Fruit fly (Drosophila melanogaster): Measurements from ENCODE around the gene Eip74EF.

DNA sequence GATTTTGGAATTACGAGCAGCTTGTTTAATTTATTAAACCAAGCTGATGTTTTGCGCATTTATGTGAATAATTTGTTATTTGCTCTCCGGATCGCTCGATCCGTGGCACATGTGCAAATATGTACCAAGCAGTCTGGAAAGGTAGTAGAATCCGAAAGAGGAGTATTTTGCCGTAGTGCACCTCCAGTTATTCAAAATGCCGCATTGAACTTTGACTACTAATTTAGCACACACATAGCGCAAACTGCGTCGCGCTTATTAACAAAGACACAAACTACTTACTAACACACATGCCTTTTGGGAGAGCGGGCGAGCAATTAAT, 40.1 kb upstream of the Eip74EF start:
- no peak for TF ChIP-seq CG10348 (GFP tag; IDR thresholded peaks at IDR 0.05)
- TF ChIP-seq Pif1B (GFP tag; optimal IDR thresholded peaks at IDR 0.05) = no peak
- no peak for TF ChIP-seq CG8159 (tag; optimal IDR thresholded peaks at IDR 0.05)
